Worm (Caenorhabditis elegans) whole organism, mixed stage, embryonic: Measurements from ENCODE around the gene col-124.

Source experiments
- blmp-1 ChIP-seq: fragments of 150-350 bp; optimal IDR thresholded peaks from 2 replicates; lab custom pipeline; 2014; ENCODE audit warnings: missing biosample characterization, missing genetic modification characterization
- mep-1 ChIP-seq: fragments of 150-350 bp; optimal IDR thresholded peaks from 2 replicates; lab custom pipeline; 2017; ENCODE audit warnings: missing biosample characterization, missing genetic modification reagents, missing genetic modification characterization, inconsistent platforms
- nhr-12 ChIP-seq: fragments of 150-350 bp; optimal IDR thresholded peaks from 2 replicates; lab custom pipeline; 2014; ENCODE audit warnings: missing biosample characterization, missing genetic modification characterization
- nhr-2 ChIP-seq: fragments of 150-350 bp; optimal IDR thresholded peaks from 2 replicates; lab custom pipeline; 2014; ENCODE audit warnings: missing biosample characterization, missing genetic modification characterization
- nhr-76 ChIP-seq: sonication (generic microtip); optimal IDR thresholded peaks from 2 replicates; lab custom pipeline; 2017; ENCODE audit warnings: missing biosample characterization, missing genetic modification characterization
- ztf-11 ChIP-seq: fragments of 150-350 bp; optimal IDR thresholded peaks from 2 replicates; lab custom pipeline; 2014; ENCODE audit warnings: missing biosample characterization, missing genetic modification characterization

ce11 chrIV:10214811-10215210, 1.4 kb upstream of the col-124 start, which contains the start of gene abt-1:
- TF ChIP-seq nhr-76 (tag; lab: Kevin White, UChicago), result no peak
- TF ChIP-seq blmp-1, result no peak
- TF ChIP-seq ztf-11 (tag; lab: Kevin White, UChicago), result no peak
- TF ChIP-seq nhr-12 (tag; lab: Kevin White, UChicago), result no peak
- no peak for TF ChIP-seq nhr-2 (tag; lab: Kevin White, UChicago)
- no peak for TF ChIP-seq mep-1 (tag; lab: Kevin White, UChicago)
